Fruit fly (Drosophila melanogaster): ENCODE results near the gene Nop56.

Nop56 gene

DNA sequence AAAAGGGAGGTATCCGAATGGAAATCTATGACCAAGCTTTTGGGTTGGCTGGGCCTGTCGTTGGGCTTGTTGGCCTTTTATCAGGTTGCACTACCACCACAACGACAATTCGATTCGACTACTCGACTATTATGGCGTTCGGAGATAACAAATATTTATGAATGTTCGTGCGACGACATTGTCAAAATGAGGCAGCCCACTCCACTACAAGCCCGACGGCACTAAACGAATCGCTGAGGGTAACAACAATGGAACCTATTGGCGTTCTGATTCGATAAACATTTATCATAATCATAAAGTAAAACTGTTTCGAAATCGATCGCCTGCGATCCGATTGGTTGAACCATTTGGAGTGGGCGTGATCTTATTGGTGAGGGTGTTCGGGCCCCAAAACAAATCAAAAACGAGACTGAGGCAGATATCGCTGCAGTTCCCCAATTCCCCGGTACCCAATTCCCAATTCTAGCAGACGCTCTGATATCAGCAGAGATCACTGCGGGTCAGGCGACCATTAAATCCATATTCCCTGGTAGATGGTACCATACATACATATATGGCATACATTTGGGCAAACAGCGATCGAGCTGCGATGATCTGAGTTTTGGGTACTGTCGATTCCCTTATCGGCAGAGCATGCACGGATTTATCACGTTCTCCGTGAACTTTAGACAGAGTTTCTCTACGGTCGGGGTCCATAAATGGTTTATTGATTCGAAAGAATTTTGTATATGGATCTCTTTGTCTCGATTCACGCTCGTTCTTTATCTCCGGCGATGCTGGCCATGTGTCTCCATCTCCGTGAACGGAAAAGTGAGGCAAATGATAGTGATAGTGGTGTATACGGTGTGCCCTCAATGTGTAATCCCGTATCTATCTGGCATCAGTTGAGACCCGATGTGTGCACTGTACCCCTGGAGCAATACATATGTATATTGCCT, 33.8 kb upstream of the Nop56 start (continued):
- TF ChIP-seq CG34376 (GFP tag; optimal IDR thresholded peaks at IDR 0.05) (peak; percentile 97), CG8944 (GFP tag; optimal IDR thresholded peaks at IDR 0.05) (no peak), gcm (GFP tag; optimal IDR thresholded peaks at IDR 0.05) (no peak), Hsf (GFP tag; optimal IDR thresholded peaks at IDR 0.05) (no peak), Ets65A (GFP tag) (peak; percentile 9), cad (GFP tag; optimal IDR thresholded peaks at IDR 0.05) (no peak), row (GFP tag; IDR thresholded peaks at IDR 0.05) (no peak), Nf-YB (GFP tag; optimal IDR thresholded peaks at IDR 0.05) (peak; percentile 96), sd (tag; optimal IDR thresholded peaks at IDR 0.05) (peak; percentile 6), CG6765 (GFP tag; optimal IDR thresholded peaks at IDR 0.05) (no peak), CkIIα-i1 (GFP tag; IDR thresholded peaks at IDR 0.05) (no peak), GATAe (GFP tag; conservative IDR thresholded peaks at IDR 0.05) (peak; percentile 53; the same call in 1 of the 2 replicates), C15 (GFP tag; IDR thresholded peaks at IDR 0.05) (no peak), Nf-YC (tag; optimal IDR thresholded peaks at IDR 0.05) (peak; percentile 98), CG10543 (GFP tag; optimal IDR thresholded peaks at IDR 0.05) (peak; percentile 29), lab (GFP tag; optimal IDR thresholded peaks at IDR 0.05) (peak; percentile 26), ash1 (GFP tag; optimal IDR thresholded peaks at IDR 0.05) (no peak), sens (GFP tag) (no peak), btn (GFP tag; optimal IDR thresholded peaks at IDR 0.05) (no peak), CG32767 (GFP tag; IDR thresholded peaks at IDR 0.05) (no peak), yki (optimal IDR thresholded peaks at IDR 0.05) (no peak), CG4707 (GFP tag; optimal IDR thresholded peaks at IDR 0.05) (no peak), CG13123 (GFP tag; optimal IDR thresholded peaks at IDR 0.05) (no peak), cg (GFP tag; optimal IDR thresholded peaks at IDR 0.05) (peak; percentile 48), CG12659 (GFP tag; optimal IDR thresholded peaks at IDR 0.05) (no peak), slbo (GFP tag; IDR thresholded peaks at IDR 0.05) (no peak)

dm6 chr3R:22449871-22450424, 29.1 kb upstream of the Nop56 start:
- TF ChIP-seq Nf-YB (GFP tag; optimal IDR thresholded peaks at IDR 0.05) (peak; percentile 23), knrl (GFP tag; IDR thresholded peaks at IDR 0.05; ENCODE audit: partially characterized antibody) (no peak), crc (GFP tag; optimal IDR thresholded peaks at IDR 0.05) (no peak), odd (GFP tag; optimal IDR thresholded peaks at IDR 0.05) (peak; percentile 5), CG8281 (tag; optimal IDR thresholded peaks at IDR 0.05) (peak; percentile 84), slou (GFP tag; optimal IDR thresholded peaks at IDR 0.05) (no peak), D19A (tag; optimal IDR thresholded peaks at IDR 0.05) (peak; percentile 60), D19B (GFP tag; optimal IDR thresholded peaks at IDR 0.05) (peak; percentile 23), Med (GFP tag) (peak; percentile 62), caup (GFP tag; optimal IDR thresholded peaks at IDR 0.05; ENCODE audit: severe bottlenecking) (peak; percentile 25), grn (GFP tag; optimal IDR thresholded peaks at IDR 0.05) (peak; percentile 90), CG13624 (GFP tag; optimal IDR thresholded peaks at IDR 0.05) (no peak), run (tag; optimal IDR thresholded peaks at IDR 0.05) (peak; percentile 21), cad (GFP tag; optimal IDR thresholded peaks at IDR 0.05) (peak; percentile 13), CG8478 (optimal IDR thresholded peaks at IDR 0.05) (peak; percentile 5), CG4424 (GFP tag; optimal IDR thresholded peaks at IDR 0.05) (no peak), Hr78 (GFP tag; optimal IDR thresholded peaks at IDR 0.05) (peak in 1 of 2 experiments; percentile 15), CG30403 (GFP tag; optimal IDR thresholded peaks at IDR 0.05) (no peak), CG6175 (GFP tag; IDR thresholded peaks at IDR 0.05) (0 out of 3 replicates have a peak, but pooled peaks have one; percentile 25), CG10431 (GFP tag; optimal IDR thresholded peaks at IDR 0.05) (no peak), chn (GFP tag; optimal IDR thresholded peaks at IDR 0.05) (no peak), bcd (GFP tag; optimal IDR thresholded peaks at IDR 0.05) (no peak), Ptx1 (GFP tag; IDR thresholded peaks at IDR 0.05) (no peak), CG34376 (GFP tag; optimal IDR thresholded peaks at IDR 0.05) (peak; percentile 98), sd (tag; optimal IDR thresholded peaks at IDR 0.05) (peak; percentile 75), sens (GFP tag) (peak; percentile 56), Adf1 (GFP tag; IDR thresholded peaks at IDR 0.05) (no peak), seq (GFP tag; IDR thresholded peaks at IDR 0.05) (no peak)

Data from whole organism, embryonic.